Fruit fly (Drosophila melanogaster) whole organism, prepupa: ENCODE results near the gene Tango10.
A peak's percentile ranks its signal among the peaks of the same experiment; 100 is the strongest.

Experiments used
- Blimp-1 ChIP-seq: fragments of 200-800 bp; sonication (Bioruptor generic); optimal IDR thresholded peaks from 3 replicates; lab custom pipeline; 2017; ENCODE audit warnings: missing biosample characterization, missing genetic modification characterization, mild to moderate bottlenecking, moderate library complexity, missing genetic modification reagents
- CG10631 ChIP-seq: fragments of 200-800 bp; sonication (Bioruptor generic); optimal IDR thresholded peaks from 2 replicates; lab custom pipeline; 2016; ENCODE audit warnings: missing biosample characterization, missing genetic modification characterization
- CG11294 ChIP-seq: fragments of 200-800 bp; sonication (Bioruptor generic); IDR thresholded peaks from 2 replicates; pipeline ENCODE4 v1.3.6; 2022; ENCODE audit warnings: missing biosample characterization, missing genetic modification characterization
- CG11902 ChIP-seq: fragments of 200-800 bp; sonication (Bioruptor generic); optimal IDR thresholded peaks from 3 replicates; lab custom pipeline; 2016; ENCODE audit warnings: missing biosample characterization, missing genetic modification characterization
- CG15336 ChIP-seq: fragments of 200-800 bp; sonication (Bioruptor generic); IDR thresholded peaks from 2 replicates; pipeline ENCODE4 v1.3.6; 2022; ENCODE audit warnings: missing biosample characterization, missing genetic modification characterization
- CG1621 ChIP-seq: fragments of 200-800 bp; sonication (Bioruptor generic); optimal IDR thresholded peaks from 3 replicates; lab custom pipeline; 2018; ENCODE audit warnings: missing biosample characterization, mild to moderate bottlenecking, missing genetic modification characterization
- CG3032 ChIP-seq: fragments of 200-800 bp; optimal IDR thresholded peaks from 2 replicates; lab custom pipeline; 2019; ENCODE audit warnings: missing biosample characterization, mild to moderate bottlenecking, missing genetic modification characterization, moderate library complexity
- CG31627 ChIP-seq: fragments of 200-800 bp; sonication (Bioruptor generic); optimal IDR thresholded peaks from 3 replicates; lab custom pipeline; 2016; ENCODE audit warnings: missing biosample characterization, missing genetic modification characterization
- CG32006 ChIP-seq: fragments of 200-800 bp; sonication (Bioruptor generic); optimal IDR thresholded peaks from 3 replicates; lab custom pipeline; 2017; ENCODE audit warnings: missing biosample characterization, mild to moderate bottlenecking, missing genetic modification characterization
- CG34406 ChIP-seq: fragments of 200-800 bp; sonication (Bioruptor generic); optimal IDR thresholded peaks from 3 replicates; lab custom pipeline; 2016; ENCODE audit warnings: missing biosample characterization, missing genetic modification characterization
- CG3919 ChIP-seq: fragments of 200-800 bp; sonication (Bioruptor generic); optimal IDR thresholded peaks from 3 replicates; lab custom pipeline; 2016; ENCODE audit warnings: missing biosample characterization, missing genetic modification characterization
- CG6163 ChIP-seq: fragments of 200-800 bp; sonication (Bioruptor generic); IDR thresholded peaks from 3 replicates; pipeline ENCODE4 v1.3.6; 2022; ENCODE audit warnings: missing biosample characterization, missing genetic modification characterization
- CG6276 ChIP-seq: fragments of 200-800 bp; sonication (Bioruptor generic); optimal IDR thresholded peaks from 2 replicates; lab custom pipeline; 2017; ENCODE audit warnings: missing biosample characterization, mild to moderate bottlenecking, missing genetic modification characterization
- CG6792 ChIP-seq: fragments of 200-800 bp; sonication (Bioruptor generic); optimal IDR thresholded peaks from 3 replicates; lab custom pipeline; 2016; ENCODE audit warnings: missing biosample characterization, missing genetic modification characterization
- CG6808 ChIP-seq: fragments of 200-800 bp; sonication (Bioruptor generic); optimal IDR thresholded peaks from 3 replicates; lab custom pipeline; 2017; ENCODE audit warnings: missing biosample characterization, missing genetic modification characterization, mild to moderate bottlenecking, moderate library complexity, missing genetic modification reagents
- CG6854 ChIP-seq: fragments of 200-800 bp; sonication (Bioruptor generic); optimal IDR thresholded peaks from 2 replicates; lab custom pipeline; 2017; ENCODE audit warnings: missing biosample characterization, mild to moderate bottlenecking, missing genetic modification characterization
- CG7368 ChIP-seq: fragments of 200-800 bp; sonication (Bioruptor generic); optimal IDR thresholded peaks from 3 replicates; lab custom pipeline; 2016; ENCODE audit warnings: missing biosample characterization, missing genetic modification characterization
- CG8119 ChIP-seq: fragments of 200-800 bp; sonication (Bioruptor generic); IDR thresholded peaks from 3 replicates; pipeline ENCODE4 v1.3.6; 2022; ENCODE audit warnings: missing biosample characterization, missing genetic modification characterization
- CG8632 ChIP-seq: fragments of 200-800 bp; sonication (Bioruptor generic); optimal IDR thresholded peaks from 3 replicates; lab custom pipeline; 2016; ENCODE audit warnings: missing biosample characterization, missing genetic modification characterization
- CG9139 ChIP-seq: fragments of 200-800 bp; sonication (Bioruptor generic); optimal IDR thresholded peaks from 3 replicates; lab custom pipeline; 2017; ENCODE audit warnings: missing biosample characterization, mild to moderate bottlenecking, missing genetic modification characterization
- Eip75B ChIP-seq: fragments of 200-800 bp; sonication (Bioruptor generic); optimal IDR thresholded peaks from 3 replicates; lab custom pipeline; 2016; ENCODE audit warnings: missing biosample characterization, missing genetic modification characterization
- Eip78C ChIP-seq: fragments of 200-800 bp; sonication (Bioruptor generic); peaks from one replicate; lab custom pipeline; 2016; ENCODE audit warnings: missing biosample characterization, missing genetic modification characterization
- Ets21C ChIP-seq: fragments of 200-800 bp; sonication (Bioruptor generic); optimal IDR thresholded peaks from 3 replicates; lab custom pipeline; 2016; ENCODE audit warnings: missing biosample characterization, missing genetic modification characterization
- Ets96B ChIP-seq: fragments of 200-800 bp; optimal IDR thresholded peaks from 2 replicates; lab custom pipeline; 2019; ENCODE audit warnings: missing biosample characterization, mild to moderate bottlenecking, missing genetic modification characterization, moderate library complexity
- Gug ChIP-seq: fragments of 200-800 bp; sonication (Bioruptor generic); IDR thresholded peaks from 2 replicates; pipeline ENCODE4 v1.3.6; 2022; ENCODE audit warnings: missing biosample characterization, missing genetic modification characterization
- Hr39 ChIP-seq: fragments of 200-800 bp; sonication (Bioruptor generic); optimal IDR thresholded peaks from 2 replicates; lab custom pipeline; 2016; ENCODE audit warnings: missing biosample characterization, missing genetic modification characterization
- Lpt ChIP-seq: fragments of 200-800 bp; sonication (Bioruptor generic); optimal IDR thresholded peaks from 3 replicates; lab custom pipeline; 2016; ENCODE audit warnings: missing biosample characterization, missing genetic modification characterization
- Met ChIP-seq: fragments of 200-800 bp; sonication (Bioruptor generic); optimal IDR thresholded peaks from 3 replicates; lab custom pipeline; 2016; ENCODE audit warnings: missing biosample characterization, missing genetic modification characterization
- OdsH ChIP-seq: fragments of 200-800 bp; sonication (Bioruptor generic); optimal IDR thresholded peaks from 3 replicates; lab custom pipeline; 2016; ENCODE audit warnings: missing biosample characterization, missing genetic modification characterization
- Sox14 ChIP-seq: fragments of 200-800 bp; sonication (Bioruptor generic); optimal IDR thresholded peaks from 3 replicates; lab custom pipeline; 2016; ENCODE audit warnings: missing biosample characterization, missing genetic modification characterization
- Sox15 ChIP-seq: fragments of 200-800 bp; sonication (Bioruptor generic); optimal IDR thresholded peaks from 3 replicates; lab custom pipeline; 2016; ENCODE audit warnings: missing biosample characterization, missing genetic modification characterization
- achi ChIP-seq: fragments of 200-800 bp; sonication (Bioruptor generic); optimal IDR thresholded peaks from 3 replicates; lab custom pipeline; 2016; ENCODE audit warnings: missing biosample characterization, missing genetic modification characterization
- acj6 ChIP-seq: fragments of 200-800 bp; sonication (Bioruptor generic); optimal IDR thresholded peaks from 3 replicates; lab custom pipeline; 2016; ENCODE audit warnings: missing biosample characterization, missing genetic modification characterization
- cyc ChIP-seq: fragments of 200-800 bp; sonication (Bioruptor generic); optimal IDR thresholded peaks from 3 replicates; lab custom pipeline; 2016; ENCODE audit warnings: missing biosample characterization, missing genetic modification characterization
- dac ChIP-seq: fragments of 200-800 bp; sonication (Bioruptor generic); optimal IDR thresholded peaks from 2 replicates; lab custom pipeline; 2017; ENCODE audit warnings: missing biosample characterization, mild to moderate bottlenecking, missing genetic modification characterization
- eg ChIP-seq: fragments of 200-800 bp; sonication (Bioruptor generic); IDR thresholded peaks from 3 replicates; pipeline ENCODE4 v1.3.6; 2022; ENCODE audit warnings: missing biosample characterization, missing genetic modification characterization
- esn ChIP-seq: fragments of 200-800 bp; sonication (Bioruptor generic); optimal IDR thresholded peaks from 2 replicates; lab custom pipeline; 2016; ENCODE audit warnings: missing biosample characterization, mild to moderate bottlenecking, missing genetic modification characterization, moderate library complexity
- fd85E ChIP-seq: fragments of 200-800 bp; sonication (Bioruptor generic); optimal IDR thresholded peaks from 3 replicates; lab custom pipeline; 2016; ENCODE audit warnings: missing biosample characterization, missing genetic modification characterization
- fkh ChIP-seq: fragments of 200-800 bp; sonication (Bioruptor generic); optimal IDR thresholded peaks from 3 replicates; lab custom pipeline; 2017; ENCODE audit warnings: missing biosample characterization, mild to moderate bottlenecking, missing genetic modification characterization, moderate library complexity
- lz ChIP-seq: fragments of 200-800 bp; sonication (Bioruptor generic); optimal IDR thresholded peaks from 3 replicates; lab custom pipeline; 2016; ENCODE audit warnings: missing biosample characterization, missing genetic modification characterization
- net ChIP-seq: fragments of 200-800 bp; sonication (Bioruptor generic); optimal IDR thresholded peaks from 3 replicates; lab custom pipeline; 2016; ENCODE audit warnings: missing biosample characterization, missing genetic modification characterization
- pdm3 ChIP-seq: fragments of 200-800 bp; sonication (Bioruptor generic); optimal IDR thresholded peaks from 3 replicates; lab custom pipeline; 2016; ENCODE audit warnings: missing biosample characterization, missing genetic modification characterization
- salr ChIP-seq, 2 experiments: fragments of 200-800 bp; sonication (Bioruptor generic); optimal IDR thresholded peaks; 3 replicates each; lab custom pipeline; 2016 to 2018; ENCODE audit warnings: missing biosample characterization in 2 of 2, missing genetic modification characterization in 2 of 2, mild to moderate bottlenecking in 1 of 2
- spab ChIP-seq: fragments of 200-800 bp; sonication (Bioruptor generic); optimal IDR thresholded peaks from 2 replicates; lab custom pipeline; 2017; ENCODE audit warnings: missing biosample characterization, mild to moderate bottlenecking, missing genetic modification characterization, missing genetic modification reagents
- ss ChIP-seq, 2 experiments: fragments of 200-800 bp; sonication (Bioruptor generic); optimal IDR thresholded peaks; 2 replicates in 1 of 2; 3 replicates in 1 of 2; lab custom pipeline; 2017 to 2018; ENCODE audit warnings: mild to moderate bottlenecking in 2 of 2, missing biosample characterization in 2 of 2, missing genetic modification characterization in 2 of 2, moderate library complexity in 1 of 2
- topi ChIP-seq: fragments of 200-800 bp; sonication (Bioruptor generic); optimal IDR thresholded peaks from 3 replicates; lab custom pipeline; 2016; ENCODE audit warnings: missing biosample characterization, missing genetic modification characterization

Tango10 gene

DNA sequence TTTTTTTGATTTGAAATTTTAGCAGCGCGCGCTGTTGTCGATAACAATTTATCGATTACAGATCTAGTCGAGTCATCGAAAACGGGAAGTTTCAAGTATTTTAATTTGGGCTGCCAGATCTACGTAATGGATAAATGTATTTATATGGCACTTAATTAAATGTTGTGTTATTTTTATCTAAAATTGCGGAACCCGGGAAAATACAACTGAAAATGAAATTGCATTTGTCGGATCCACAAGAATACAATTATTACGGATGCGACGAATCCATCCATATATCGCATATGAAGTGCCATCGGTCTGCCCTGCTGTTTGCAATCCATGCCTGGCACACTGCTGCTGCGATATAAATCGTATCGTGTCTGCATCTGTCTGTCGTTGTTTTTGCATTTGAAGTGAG lies at the start of gene Tango10:
Tango10 (plus strand) TSS at position 108 of the 400 bp plus-strand sequence.
- TF ChIP-seq ss (GFP tag; optimal IDR thresholded peaks at IDR 0.05; lab: Kevin White, UChicago) (no peak), CG10631 (GFP tag; lab: Kevin White, UChicago) (peak; percentile 74), CG6792 (GFP tag; lab: Kevin White, UChicago) (peak; percentile 19), salr (GFP tag; optimal IDR thresholded peaks at IDR 0.05; lab: Kevin White, UChicago) (no peak), lz (GFP tag; lab: Kevin White, UChicago) (peak; percentile 37), CG11902 (GFP tag; lab: Kevin White, UChicago) (peak; percentile 47), Eip75B (GFP tag; lab: Kevin White, UChicago) (peak; percentile 27), CG3032 (peak; percentile 34), eg (peak; percentile 47), esn (GFP tag; lab: Kevin White, UChicago) (peak; percentile 62), cyc (GFP tag; lab: Kevin White, UChicago) (peak; percentile 52), Hr39 (GFP tag; lab: Kevin White, UChicago) (peak; percentile 71), spab (no peak), CG3919 (peak; percentile 55), Sox14 (GFP tag; lab: Kevin White, UChicago) (peak; percentile 68), Eip78C (GFP tag; lab: Kevin White, UChicago) (peak; percentile 41), CG7368 (GFP tag; lab: Kevin White, UChicago) (peak; percentile 56), fkh (GFP tag; lab: Kevin White, UChicago) (no peak), OdsH (GFP tag; lab: Kevin White, UChicago) (no peak), CG6163 (GFP tag; lab: Robert Waterston, UW) (peak; percentile 39; the same call in 1 of the 3 replicates), Sox15 (GFP tag; lab: Kevin White, UChicago) (peak; percentile 16), topi (GFP tag; lab: Kevin White, UChicago) (peak; percentile 60), CG31627 (peak; percentile 70), achi (GFP tag; lab: Kevin White, UChicago) (peak; percentile 43), Ets21C (GFP tag; lab: Kevin White, UChicago) (peak; percentile 53), Ets96B (peak; percentile 32)

- TF ChIP-seq CG6276 (no peak), CG8632 (GFP tag; lab: Kevin White, UChicago) (peak; percentile 38), eg (peak; percentile 52; the same call in 1 of the 3 replicates), CG11294 (GFP tag; lab: Robert Waterston, UW) (no peak), Sox14 (GFP tag; lab: Kevin White, UChicago) (peak; percentile 47), OdsH (GFP tag; lab: Kevin White, UChicago) (peak; percentile 66), CG1621 (no peak), Sox15 (GFP tag; lab: Kevin White, UChicago) (peak; percentile 55), esn (GFP tag; lab: Kevin White, UChicago) (peak; percentile 45), CG34406 (GFP tag; lab: Kevin White, UChicago) (peak; percentile 57), fkh (GFP tag; lab: Kevin White, UChicago) (peak; percentile 45), CG6808 (GFP tag; lab: Kevin White, UChicago) (peak; percentile 65), Hr39 (GFP tag; lab: Kevin White, UChicago) (peak; percentile 63), acj6 (GFP tag; lab: Kevin White, UChicago) (peak; percentile 63), CG10631 (GFP tag; lab: Kevin White, UChicago) (peak; percentile 70), CG3032 (peak; percentile 54), CG32006 (GFP tag; lab: Kevin White, UChicago) (peak; percentile 77), salr (GFP tag; optimal IDR thresholded peaks at IDR 0.05; lab: Kevin White, UChicago) (peak in 1 of 2 experiments; percentile 16), achi (GFP tag; lab: Kevin White, UChicago) (peak; percentile 67), CG15336 (GFP tag; lab: Robert Waterston, UW) (peak; percentile 43; the same call in 1 of the 2 replicates), CG3919 (peak; percentile 61), CG9139 (GFP tag; lab: Kevin White, UChicago) (no peak), Ets96B (peak; percentile 31), spab (peak; percentile 10), Gug (GFP tag; lab: Robert Waterston, UW) (peak; percentile 52; the same call in 1 of the 2 replicates), CG7368 (GFP tag; lab: Kevin White, UChicago) (peak; percentile 48), Eip78C (GFP tag; lab: Kevin White, UChicago) (peak; percentile 46), dac (GFP tag; lab: Kevin White, UChicago) (peak; percentile 37), CG11902 (GFP tag; lab: Kevin White, UChicago) (peak; percentile 57), CG6854 (GFP tag; lab: Kevin White, UChicago) (no peak), CG8119 (GFP tag; lab: Robert Waterston, UW) (peak; percentile 48; the same call in 1 of the 3 replicates), Lpt (no peak), net (GFP tag; lab: Kevin White, UChicago) (peak; percentile 36), Blimp-1 (GFP tag; lab: Kevin White, UChicago) (peak; percentile 12), fd85E (GFP tag; lab: Kevin White, UChicago) (no peak), pdm3 (no peak), Met (GFP tag; lab: Kevin White, UChicago) (no peak), CG31627 (peak; percentile 60), CG6792 (GFP tag; lab: Kevin White, UChicago) (peak; percentile 47)
Observed at dm6 chrX:11678539-11679040, 41.5 kb upstream of the Tango10 start, which contains the start of the genes Vlet and bif. TSS of gene Vlet (minus strand) at chrX:11678589. TSS of gene bif (plus strand) at chrX:11678970.
